Worm (Caenorhabditis elegans) whole organism, midembryonic: ENCODE results near the gene T22G5.3.

Experiments
- ref-1 ChIP-seq: fragments of 200-800 bp; sonication (Bioruptor generic); conservative IDR thresholded peaks from 2 replicates; pipeline ENCODE4 v1.3.6; 2022; ENCODE audit warnings: missing genetic modification reagents, missing genetic modification characterization, missing compliant biosample characterization
- ztf-23 ChIP-seq: fragments of 200-800 bp; sonication (Bioruptor generic); IDR thresholded peaks from 2 replicates; pipeline ENCODE4 v1.3.6; 2022; ENCODE audit warnings: missing genetic modification reagents, missing genetic modification characterization, missing compliant biosample characterization

ce11 chrV:13908916-13909176 is 28.1 kb downstream of the T22G5.3 start, which contains the start of gene C06B3.6:
- TF ChIP-seq ztf-23 (GFP tag; lab: Robert Waterston, UW) (no peak), ref-1 (GFP tag; lab: Robert Waterston, UW) (no peak)
